Worm (Caenorhabditis elegans) whole organism, late embryonic: ENCODE measurements around the gene T20G5.9.

Experiments
- C38D4.7 ChIP-seq: fragments of 200-800 bp; sonication (Bioruptor generic); optimal IDR thresholded peaks from 2 replicates; lab custom pipeline; 2018; ENCODE audit warnings: mild to moderate bottlenecking, missing genetic modification characterization, moderate library complexity, missing compliant biosample characterization
- K02D7.2 ChIP-seq: sonication (generic microtip); optimal IDR thresholded peaks from 2 replicates; lab custom pipeline; 2017; ENCODE audit warnings: mild to moderate bottlenecking, missing genetic modification characterization, missing compliant biosample characterization
- K09A11.1 ChIP-seq: sonication (generic microtip); optimal IDR thresholded peaks from 2 replicates; lab custom pipeline; 2017; ENCODE audit warnings: antibody characterized with exemption, mild to moderate bottlenecking, missing genetic modification characterization, missing compliant biosample characterization; ENCODE audit not compliant: insufficient read depth
- Y22D7AL.16 ChIP-seq: sonication (generic microtip); optimal IDR thresholded peaks from 2 replicates; lab custom pipeline; 2016; ENCODE audit warnings: missing genetic modification characterization, missing compliant biosample characterization
- ama-1 ChIP-seq: fragments of 150-350 bp; optimal IDR thresholded peaks from 2 replicates; lab custom pipeline; 2014
- ceh-14 ChIP-seq: sonication (generic microtip); optimal IDR thresholded peaks from 2 replicates; lab custom pipeline; 2016; ENCODE audit warnings: missing genotype, missing genetic modification characterization, missing compliant biosample characterization
- ceh-19 ChIP-seq: fragments of 200-800 bp; sonication (Bioruptor generic); optimal IDR thresholded peaks from 2 replicates; lab custom pipeline; 2018; ENCODE audit warnings: mild to moderate bottlenecking, missing genetic modification characterization, missing compliant biosample characterization
- ceh-2 ChIP-seq: sonication (generic microtip); optimal IDR thresholded peaks from 2 replicates; lab custom pipeline; 2016; ENCODE audit warnings: missing genotype, missing genetic modification characterization, missing compliant biosample characterization
- ceh-24 ChIP-seq: sonication (generic microtip); optimal IDR thresholded peaks from 2 replicates; lab custom pipeline; 2016; ENCODE audit warnings: mild to moderate bottlenecking, missing genetic modification characterization, missing compliant biosample characterization
- ceh-45 ChIP-seq: fragments of 200-800 bp; sonication (Bioruptor generic); IDR thresholded peaks from 2 replicates; pipeline ENCODE4 v1.3.6; 2022; ENCODE audit warnings: missing genetic modification reagents, missing genetic modification characterization, missing compliant biosample characterization
- ceh-48 ChIP-seq: sonication (generic microtip); optimal IDR thresholded peaks from 2 replicates; lab custom pipeline; 2016; ENCODE audit warnings: missing genetic modification characterization, inconsistent platforms, missing compliant biosample characterization
- ceh-9 ChIP-seq: sonication (generic microtip); optimal IDR thresholded peaks from 2 replicates; lab custom pipeline; 2016; ENCODE audit warnings: mild to moderate bottlenecking, missing genetic modification characterization, inconsistent platforms, missing compliant biosample characterization
- dve-1 ChIP-seq: sonication (generic microtip); optimal IDR thresholded peaks from 2 replicates; lab custom pipeline; 2017; ENCODE audit warnings: antibody characterized with exemption, mild to moderate bottlenecking, missing genetic modification characterization, missing compliant biosample characterization
- elt-2 ChIP-seq: sonication (generic microtip); optimal IDR thresholded peaks from 2 replicates; lab custom pipeline; 2016; ENCODE audit warnings: missing genetic modification reagents, missing genetic modification characterization, missing compliant biosample characterization
- elt-4 ChIP-seq: sonication (generic microtip); optimal IDR thresholded peaks from 2 replicates; lab custom pipeline; 2016; ENCODE audit warnings: missing genetic modification characterization, missing compliant biosample characterization
- ets-4 ChIP-seq: sonication (generic microtip); optimal IDR thresholded peaks from 2 replicates; lab custom pipeline; 2016; ENCODE audit warnings: missing genetic modification characterization, missing compliant biosample characterization
- eyg-1 ChIP-seq: sonication (generic microtip); optimal IDR thresholded peaks from 2 replicates; lab custom pipeline; 2016; ENCODE audit warnings: missing genotype, missing genetic modification characterization, missing compliant biosample characterization
- fax-1 ChIP-seq: sonication (generic microtip); optimal IDR thresholded peaks from 2 replicates; lab custom pipeline; 2016; ENCODE audit warnings: missing genotype, missing genetic modification characterization, missing compliant biosample characterization
- fkh-10 ChIP-seq: fragments of 150-350 bp; optimal IDR thresholded peaks from 2 replicates; lab custom pipeline; 2014; ENCODE audit warnings: missing biosample characterization, missing genetic modification reagents, missing genetic modification characterization
- gmeb-2 ChIP-seq: sonication (generic microtip); optimal IDR thresholded peaks from 2 replicates; lab custom pipeline; 2016; ENCODE audit warnings: missing genetic modification characterization, inconsistent platforms, missing compliant biosample characterization
- hlh-15 ChIP-seq: sonication (generic microtip); optimal IDR thresholded peaks from 2 replicates; lab custom pipeline; 2016; ENCODE audit warnings: missing genetic modification characterization, missing compliant biosample characterization
- lim-6 ChIP-seq: sonication (generic microtip); optimal IDR thresholded peaks from 2 replicates; lab custom pipeline; 2016; ENCODE audit warnings: missing genetic modification characterization, missing compliant biosample characterization
- lin-11 ChIP-seq: fragments of 200-800 bp; sonication (Bioruptor generic); optimal IDR thresholded peaks from 2 replicates; lab custom pipeline; 2018; ENCODE audit warnings: mild to moderate bottlenecking, missing genetic modification characterization, missing compliant biosample characterization
- mec-3 ChIP-seq: sonication (generic microtip); optimal IDR thresholded peaks from 2 replicates; lab custom pipeline; 2016; ENCODE audit warnings: borderline replicate concordance, missing genetic modification characterization, missing compliant biosample characterization
- nfya-1 ChIP-seq: sonication (generic microtip); optimal IDR thresholded peaks from 2 replicates; lab custom pipeline; 2017; ENCODE audit warnings: missing genetic modification characterization, mild to moderate bottlenecking, missing compliant biosample characterization, antibody characterized with exemption, moderate library complexity
- nhr-232 ChIP-seq: sonication (generic microtip); optimal IDR thresholded peaks from 2 replicates; lab custom pipeline; 2016; ENCODE audit warnings: missing genetic modification characterization, missing compliant biosample characterization
- npax-4 ChIP-seq: sonication (generic microtip); optimal IDR thresholded peaks from 2 replicates; lab custom pipeline; 2016; ENCODE audit warnings: missing genetic modification characterization, missing compliant biosample characterization
- pat-9 ChIP-seq: fragments of 200-800 bp; sonication (Bioruptor generic); optimal IDR thresholded peaks from 2 replicates; lab custom pipeline; 2018; ENCODE audit warnings: mild to moderate bottlenecking, missing genetic modification characterization, moderate library complexity, missing compliant biosample characterization
- pax-1 ChIP-seq: fragments of 150-350 bp; optimal IDR thresholded peaks from 2 replicates; lab custom pipeline; 2014; ENCODE audit warnings: missing biosample characterization, missing genetic modification characterization
- pha-4 ChIP-seq: fragments of 150-350 bp; optimal IDR thresholded peaks from 2 replicates; lab custom pipeline; 2018; ENCODE audit warnings: missing biosample characterization, missing genetic modification reagents, missing genetic modification characterization
- pqm-1 ChIP-seq: sonication (generic microtip); optimal IDR thresholded peaks from 2 replicates; lab custom pipeline; 2016; ENCODE audit warnings: missing genetic modification characterization, missing compliant biosample characterization
- pros-1 ChIP-seq: fragments of 150-350 bp; optimal IDR thresholded peaks from 2 replicates; lab custom pipeline; 2014; ENCODE audit warnings: missing biosample characterization, missing genetic modification reagents, missing genetic modification characterization
- ref-2 ChIP-seq: sonication (generic microtip); optimal IDR thresholded peaks from 2 replicates; lab custom pipeline; 2016; ENCODE audit warnings: missing genetic modification characterization, missing compliant biosample characterization
- rnt-1 ChIP-seq: sonication (generic microtip); optimal IDR thresholded peaks from 2 replicates; lab custom pipeline; 2016; ENCODE audit warnings: missing genetic modification characterization, missing compliant biosample characterization
- sdc-2 ChIP-seq: sonication (generic microtip); optimal IDR thresholded peaks from 2 replicates; lab custom pipeline; 2016; ENCODE audit warnings: missing genotype, missing genetic modification characterization, missing compliant biosample characterization
- sox-4 ChIP-seq: sonication (generic microtip); optimal IDR thresholded peaks from 2 replicates; lab custom pipeline; 2017; ENCODE audit warnings: mild to moderate bottlenecking, missing genetic modification characterization, inconsistent platforms, missing compliant biosample characterization
- unc-42 ChIP-seq: sonication (generic microtip); optimal IDR thresholded peaks from 2 replicates; lab custom pipeline; 2016; ENCODE audit warnings: missing genotype, missing genetic modification characterization, missing compliant biosample characterization
- unc-55 ChIP-seq: sonication (generic microtip); optimal IDR thresholded peaks from 2 replicates; lab custom pipeline; 2017; ENCODE audit warnings: missing biosample characterization, missing genetic modification reagents, missing genetic modification characterization
- ztf-16 ChIP-seq: sonication (generic microtip); optimal IDR thresholded peaks from 2 replicates; lab custom pipeline; 2017; ENCODE audit warnings: missing genetic modification characterization, missing compliant biosample characterization

The T20G5.9 gene

DNA sequence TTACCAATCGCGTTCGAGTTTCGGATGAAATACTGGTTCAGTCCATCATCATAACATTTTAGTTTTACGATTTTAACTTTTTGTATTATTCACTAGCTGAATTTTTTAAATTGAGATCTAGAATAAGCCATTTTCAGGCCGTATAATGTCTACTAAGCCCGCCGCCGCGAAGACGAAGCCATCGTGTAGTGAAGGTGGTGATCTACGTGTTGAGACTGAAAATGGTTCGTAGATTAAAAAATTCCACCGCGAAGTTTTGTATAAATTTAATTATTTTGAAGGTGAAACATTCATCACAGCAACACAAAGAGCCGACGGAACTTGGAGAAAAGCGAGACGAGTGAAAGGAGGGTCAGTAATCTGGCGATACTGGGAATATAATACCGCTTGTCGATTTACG is at the start of gene T20G5.9:
T20G5.9 (plus strand) TSS at position 138 of the 400 bp plus-strand sequence.
- peak; percentile 7 for TF ChIP-seq ama-1 (lab: Kevin White, UChicago)
- TF ChIP-seq pat-9 (tag; lab: Kevin White, UChicago): no peak

ce11 chrIII:10160385-10160784 is 49.3 kb upstream of the T20G5.9 start, which contains the start of the genes K08E5.5 and mua-3:
TSS of gene K08E5.5 (minus strand) at chrIII:10160485.
TSS of gene mua-3 (plus strand) at chrIII:10160697.
- TF ChIP-seq pha-4 (tag; lab: Kevin White, UChicago): no peak
- no peak for TF ChIP-seq nfya-1 (tag; lab: Kevin White, UChicago)
- TF ChIP-seq C38D4.7 (GFP tag; lab: Kevin White, UChicago): no peak
- TF ChIP-seq dve-1 (tag; lab: Kevin White, UChicago): no peak
- TF ChIP-seq lin-11 (tag; lab: Kevin White, UChicago): no peak

DNA sequence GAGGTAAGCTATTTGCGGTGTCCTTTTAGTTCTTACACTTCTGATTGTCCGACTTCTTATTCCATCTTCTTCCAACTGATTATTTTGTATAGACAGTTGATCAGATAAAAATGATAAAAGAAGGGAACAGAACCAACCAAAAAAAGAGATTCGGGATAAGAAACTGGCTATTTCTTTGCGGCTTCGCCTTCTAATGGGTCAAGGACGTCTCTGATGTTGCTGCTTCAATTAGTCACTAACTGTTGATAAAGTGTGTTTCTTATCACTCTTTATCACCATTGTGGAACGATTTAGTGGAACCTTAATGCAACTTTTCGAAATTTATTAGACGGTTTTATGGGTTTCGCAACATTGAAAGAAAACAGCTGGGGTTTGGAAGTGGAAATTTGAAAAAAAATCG is 39.4 kb upstream of the T20G5.9 start:
- TF ChIP-seq ceh-45 (GFP tag; lab: Robert Waterston, UW): no peak
- TF ChIP-seq ama-1 (lab: Kevin White, UChicago): no peak
- TF ChIP-seq Y22D7AL.16 (tag; lab: Kevin White, UChicago): no peak
- TF ChIP-seq lim-6: no peak

- no peak for TF ChIP-seq C38D4.7 (GFP tag; lab: Kevin White, UChicago)
- TF ChIP-seq unc-55 (GFP tag; lab: Kevin White, UChicago): no peak
- TF ChIP-seq elt-4 (tag; lab: Kevin White, UChicago): no peak
- no peak for TF ChIP-seq unc-42 (tag; lab: Kevin White, UChicago)
- no peak for TF ChIP-seq sdc-2 (tag; lab: Kevin White, UChicago)
- TF ChIP-seq elt-2 (tag; lab: Kevin White, UChicago): no peak
- no peak for TF ChIP-seq dve-1 (tag; lab: Kevin White, UChicago)
- no peak for TF ChIP-seq npax-4 (tag; lab: Kevin White, UChicago)
- TF ChIP-seq ceh-24: no peak
- no peak for TF ChIP-seq ceh-48 (tag; lab: Kevin White, UChicago)
- no peak for TF ChIP-seq ceh-9 (tag; lab: Kevin White, UChicago)
- TF ChIP-seq lin-11 (tag; lab: Kevin White, UChicago): no peak
- no peak for TF ChIP-seq ref-2 (tag; lab: Kevin White, UChicago)
- TF ChIP-seq ztf-16 (tag; lab: Kevin White, UChicago): no peak
Observed at ce11 chrIII:10178023-10178422, 31.6 kb upstream of the T20G5.9 start.

DNA sequence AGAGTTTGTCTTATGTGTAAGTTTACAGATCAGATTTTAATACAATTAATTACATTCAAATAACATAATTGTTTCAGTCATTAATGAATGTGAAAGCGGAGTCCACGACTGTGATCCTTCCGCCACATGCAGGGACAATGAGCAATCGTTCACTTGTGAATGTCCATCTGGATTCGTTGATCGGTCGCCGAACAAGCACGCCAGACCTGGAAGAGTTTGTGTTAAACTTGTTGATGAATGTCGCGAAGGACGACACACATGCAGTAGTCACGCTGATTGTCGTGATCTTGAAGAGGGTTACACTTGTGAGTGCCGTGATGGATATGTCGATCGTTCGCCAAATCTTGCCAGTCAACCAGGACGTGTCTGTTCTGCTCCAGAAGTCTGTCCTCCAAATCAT is 31.1 kb upstream of the T20G5.9 start:
- TF ChIP-seq sdc-2 (tag; lab: Kevin White, UChicago) (no peak), ztf-16 (tag; lab: Kevin White, UChicago) (no peak), unc-55 (GFP tag; lab: Kevin White, UChicago) (no peak), pqm-1 (tag; lab: Kevin White, UChicago) (no peak), ceh-2 (tag; lab: Kevin White, UChicago) (no peak), dve-1 (tag; lab: Kevin White, UChicago) (no peak), gmeb-2 (tag; lab: Kevin White, UChicago) (no peak), sox-4 (tag; lab: Kevin White, UChicago) (no peak), eyg-1 (no peak), nhr-232 (no peak), lim-6 (no peak), pax-1 (no peak)

ce11 chrIII:10179444-10179843 is 30.2 kb upstream of the T20G5.9 start:
- TF ChIP-seq lin-11 (tag; lab: Kevin White, UChicago) (no peak), pat-9 (tag; lab: Kevin White, UChicago) (no peak), K09A11.1 (tag; lab: Kevin White, UChicago) (no peak), hlh-15 (no peak), pros-1 (no peak), rnt-1 (tag; lab: Kevin White, UChicago) (no peak), ets-4 (no peak), fkh-10 (GFP tag; lab: Kevin White, UChicago) (no peak), pqm-1 (tag; lab: Kevin White, UChicago) (no peak), fax-1 (no peak), C38D4.7 (GFP tag; lab: Kevin White, UChicago) (no peak), lim-6 (no peak), mec-3 (tag; lab: Kevin White, UChicago) (no peak), pax-1 (no peak), ceh-9 (tag; lab: Kevin White, UChicago) (no peak), ceh-14 (no peak), K02D7.2 (tag; lab: Kevin White, UChicago) (no peak), ceh-19 (no peak)
- TF ChIP-seq, all 69 proteins: peak for 0
